Worm (Caenorhabditis elegans) whole organism, L4/young adult: ENCODE results near the gene Y53G8AM.8.

Experiments
- W03F9.2 ChIP-seq: fragments of 150-350 bp; optimal IDR thresholded peaks from 2 replicates; lab custom pipeline; 2014; ENCODE audit warnings: missing biosample characterization, missing genetic modification characterization
- dao-5 ChIP-seq: sonication (generic microtip); optimal IDR thresholded peaks from 2 replicates; lab custom pipeline; 2016; ENCODE audit warnings: missing genotype, missing genetic modification characterization, moderate library complexity, missing compliant biosample characterization
- him-1 ChIP-seq: sonication (generic microtip); optimal IDR thresholded peaks from 2 replicates; lab custom pipeline; 2016; ENCODE audit warnings: missing genotype, missing genetic modification reagents, missing genetic modification characterization, missing compliant biosample characterization

ce11 chrIII:3232650-3233152 is 45.8 kb downstream of the Y53G8AM.8 start, which contains the start of gene Y53G8AL.1:
- TF ChIP-seq him-1 (tag; lab: Kevin White, UChicago) (no peak), dao-5 (tag; lab: Kevin White, UChicago) (no peak), W03F9.2 (no peak)
